Worm (Caenorhabditis elegans) whole organism, L3 larva: ENCODE measurements around the gene tbcb-1.

Source experiments
- R02D3.7 ChIP-seq: fragments of 150-350 bp; optimal IDR thresholded peaks from 2 replicates; lab custom pipeline; 2014; ENCODE audit warnings: missing biosample characterization, missing genetic modification characterization
- ZK546.5 ChIP-seq: sonication (generic microtip); optimal IDR thresholded peaks from 2 replicates; lab custom pipeline; 2017; ENCODE audit warnings: missing biosample characterization, missing genetic modification characterization
- aly-2 ChIP-seq: fragments of 150-350 bp; optimal IDR thresholded peaks from 2 replicates; lab custom pipeline; 2014; ENCODE audit warnings: missing biosample characterization, missing genetic modification characterization
- ceh-16 ChIP-seq: sonication (generic microtip); optimal IDR thresholded peaks from 2 replicates; lab custom pipeline; 2017; ENCODE audit warnings: missing biosample characterization, missing genetic modification characterization
- ceh-9 ChIP-seq: sonication (generic microtip); optimal IDR thresholded peaks from 2 replicates; lab custom pipeline; 2018; ENCODE audit warnings: missing biosample characterization, missing genetic modification characterization
- daf-12 ChIP-seq: fragments of 150-350 bp; optimal IDR thresholded peaks from 2 replicates; lab custom pipeline; 2014; ENCODE audit warnings: missing biosample characterization, missing genetic modification reagents, missing genetic modification characterization
- egl-27 ChIP-seq: sonication (generic microtip); optimal IDR thresholded peaks from 4 replicates; lab custom pipeline; 2017; ENCODE audit warnings: missing biosample characterization, missing genetic modification reagents, missing genetic modification characterization
- elt-2 ChIP-seq: sonication (generic microtip); optimal IDR thresholded peaks from 2 replicates; lab custom pipeline; 2016; ENCODE audit warnings: missing genetic modification reagents, mild to moderate bottlenecking, missing genetic modification characterization, missing compliant biosample characterization
- fkh-10 ChIP-seq: sonication (generic microtip); optimal IDR thresholded peaks from 2 replicates; lab custom pipeline; 2017; ENCODE audit warnings: missing biosample characterization, missing genetic modification reagents, missing genetic modification characterization
- lin-15B ChIP-seq: fragments of 150-350 bp; optimal IDR thresholded peaks from 2 replicates; lab custom pipeline; 2014; ENCODE audit warnings: missing biosample characterization, missing genetic modification characterization
- mdl-1 ChIP-seq: fragments of 150-350 bp; optimal IDR thresholded peaks from 2 replicates; lab custom pipeline; 2014; ENCODE audit warnings: missing biosample characterization, missing genetic modification characterization
- mml-1 ChIP-seq: fragments of 150-350 bp; sonication (generic microtip); optimal IDR thresholded peaks from 3 replicates; lab custom pipeline; 2014; ENCODE audit warnings: missing biosample characterization, missing genetic modification characterization
- nhr-12 ChIP-seq: fragments of 150-350 bp; optimal IDR thresholded peaks from 2 replicates; lab custom pipeline; 2014; ENCODE audit warnings: missing biosample characterization, missing genetic modification characterization
- nhr-23 ChIP-seq: fragments of 150-350 bp; optimal IDR thresholded peaks from 2 replicates; lab custom pipeline; 2014; ENCODE audit warnings: missing biosample characterization, missing genetic modification reagents, missing genetic modification characterization
- nhr-237 ChIP-seq: fragments of 150-350 bp; optimal IDR thresholded peaks from 2 replicates; lab custom pipeline; 2014; ENCODE audit warnings: missing biosample characterization, missing genetic modification characterization
- nhr-25 ChIP-seq: sonication (generic microtip); optimal IDR thresholded peaks from 2 replicates; lab custom pipeline; 2017; ENCODE audit warnings: missing biosample characterization, missing genetic modification characterization
- nhr-28 ChIP-seq: fragments of 150-350 bp; optimal IDR thresholded peaks from 2 replicates; lab custom pipeline; 2014; ENCODE audit warnings: missing biosample characterization, missing genetic modification characterization
- nhr-43 ChIP-seq: sonication (generic microtip); optimal IDR thresholded peaks from 2 replicates; lab custom pipeline; 2016; ENCODE audit warnings: mild to moderate bottlenecking, missing genetic modification characterization, missing compliant biosample characterization; ENCODE audit not compliant: poor library complexity, severe bottlenecking
- nhr-67 ChIP-seq: fragments of 150-350 bp; optimal IDR thresholded peaks from 2 replicates; lab custom pipeline; 2014; ENCODE audit warnings: missing biosample characterization, missing genetic modification characterization
- nhr-77 ChIP-seq: fragments of 150-350 bp; optimal IDR thresholded peaks from 2 replicates; lab custom pipeline; 2014; ENCODE audit warnings: missing biosample characterization, missing genetic modification characterization
- pha-4 ChIP-seq: fragments of 150-350 bp; optimal IDR thresholded peaks from 2 replicates; lab custom pipeline; 2014; ENCODE audit warnings: missing biosample characterization, missing genetic modification reagents, missing genetic modification characterization
- pqm-1 ChIP-seq: fragments of 150-350 bp; optimal IDR thresholded peaks from 2 replicates; lab custom pipeline; 2017; ENCODE audit warnings: missing biosample characterization, missing genetic modification characterization, inconsistent platforms
- snpc-4 ChIP-seq: fragments of 150-350 bp; optimal IDR thresholded peaks from 2 replicates; lab custom pipeline; 2014; ENCODE audit warnings: missing biosample characterization, missing genetic modification characterization
- tbx-2 ChIP-seq: sonication (generic microtip); optimal IDR thresholded peaks from 2 replicates; lab custom pipeline; 2016; ENCODE audit warnings: mild to moderate bottlenecking, missing genetic modification characterization, missing compliant biosample characterization
- unc-62 ChIP-seq: fragments of 150-350 bp; sonication (generic microtip); optimal IDR thresholded peaks from 4 replicates; lab custom pipeline; 2014; ENCODE audit warnings: missing biosample characterization, missing genetic modification reagents, missing genetic modification characterization
- ztf-11 ChIP-seq: fragments of 150-350 bp; optimal IDR thresholded peaks from 2 replicates; lab custom pipeline; 2014; ENCODE audit warnings: missing biosample characterization, missing genetic modification characterization
- ztf-4 ChIP-seq: fragments of 150-350 bp; optimal IDR thresholded peaks from 2 replicates; lab custom pipeline; 2014; ENCODE audit warnings: missing biosample characterization, missing genetic modification characterization

Gene tbcb-1

DNA sequence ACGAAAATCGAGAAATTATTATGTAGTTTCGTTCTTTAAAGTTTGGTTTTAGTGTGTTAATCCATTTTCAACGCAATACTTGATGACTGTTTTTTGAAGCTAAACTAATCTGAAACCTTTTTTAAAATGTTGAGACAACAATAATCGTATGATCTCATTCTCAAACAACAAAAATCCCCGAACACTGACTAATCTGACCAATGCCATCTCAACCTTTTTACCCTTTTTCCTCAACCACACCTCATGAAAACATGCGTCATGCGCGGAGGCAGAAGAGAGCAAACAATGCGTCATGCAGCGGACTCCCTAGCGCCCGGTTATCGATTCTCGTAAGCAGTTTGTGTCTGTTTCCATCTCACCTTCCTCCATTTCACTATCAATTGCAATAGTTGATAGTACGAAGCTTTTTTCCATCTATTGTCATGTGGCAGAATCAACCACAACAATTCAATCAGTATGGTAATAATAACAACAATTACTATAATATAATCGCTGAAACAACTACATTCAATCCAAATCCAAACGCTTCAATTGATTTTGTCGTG, 20.1 kb upstream of the tbcb-1 start, which contains the start of gene C50B8.4:
TSS of gene C50B8.4 (plus strand) at position 299 of the 545 bp plus-strand sequence.
- TF ChIP-seq ztf-11 (tag; lab: Kevin White, UChicago) (no peak), pqm-1 (tag; lab: Kevin White, UChicago) (peak; percentile 64), mdl-1 (tag; lab: Kevin White, UChicago) (no peak), snpc-4 (tag; lab: Kevin White, UChicago) (peak; percentile 24), aly-2 (tag; lab: Kevin White, UChicago) (no peak), nhr-23 (no peak), elt-2 (tag; lab: Kevin White, UChicago) (peak; percentile 67), pha-4 (tag; lab: Kevin White, UChicago) (peak; percentile 24), R02D3.7 (tag; lab: Kevin White, UChicago) (no peak), ceh-16 (tag; lab: Kevin White, UChicago) (no peak)
- TF ChIP-seq, all 47 proteins: peak for 4

DNA sequence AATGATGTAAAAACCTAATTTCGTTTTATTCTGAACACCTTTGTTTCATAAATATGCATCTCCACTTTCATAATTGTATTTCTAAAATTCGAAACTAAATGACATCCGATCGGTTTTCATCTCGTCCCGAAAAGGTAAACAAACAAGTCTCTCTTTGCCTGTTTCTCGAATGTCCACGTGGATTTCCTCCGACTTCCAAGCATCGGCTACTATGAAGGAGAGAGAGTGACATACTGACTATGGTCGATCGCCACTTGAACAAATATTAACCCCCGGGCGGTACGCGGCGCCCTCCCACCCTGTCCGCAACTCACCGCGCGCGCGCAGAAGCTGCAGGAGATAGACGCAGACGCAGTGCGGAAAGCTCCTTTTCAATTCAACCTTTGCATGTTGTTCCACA, 16.1 kb upstream of the tbcb-1 start:
- TF ChIP-seq pha-4 (tag; lab: Kevin White, UChicago): peak; percentile 75
- no peak for TF ChIP-seq fkh-10 (GFP tag; lab: Kevin White, UChicago)

DNA sequence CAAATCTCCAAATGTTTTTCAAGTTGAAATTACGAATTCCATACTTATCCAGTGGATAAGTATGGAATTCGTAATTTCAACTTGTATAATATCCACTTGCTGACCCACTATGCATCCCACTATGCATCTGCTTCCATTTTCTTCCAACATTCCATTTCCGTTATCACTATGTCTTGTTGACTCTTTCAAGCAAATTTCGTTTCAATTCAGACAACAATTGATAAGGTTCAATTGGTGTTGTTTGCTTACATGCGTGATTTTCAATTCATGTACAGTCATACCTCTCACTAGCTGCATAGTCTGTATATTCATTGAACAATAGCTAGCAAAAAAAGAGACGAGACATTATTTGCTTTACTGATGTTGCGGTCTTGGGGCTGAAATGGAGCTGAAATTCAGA, 15.1 kb upstream of the tbcb-1 start:
- TF ChIP-seq pqm-1 (tag; lab: Kevin White, UChicago): peak; percentile 80
- TF ChIP-seq elt-2 (tag; lab: Kevin White, UChicago): peak; percentile 71
- TF ChIP-seq ztf-4 (tag; lab: Kevin White, UChicago): no peak
- peak; percentile 86 for TF ChIP-seq pha-4 (tag; lab: Kevin White, UChicago)
- no peak for TF ChIP-seq daf-12 (tag; lab: Kevin White, UChicago)

DNA sequence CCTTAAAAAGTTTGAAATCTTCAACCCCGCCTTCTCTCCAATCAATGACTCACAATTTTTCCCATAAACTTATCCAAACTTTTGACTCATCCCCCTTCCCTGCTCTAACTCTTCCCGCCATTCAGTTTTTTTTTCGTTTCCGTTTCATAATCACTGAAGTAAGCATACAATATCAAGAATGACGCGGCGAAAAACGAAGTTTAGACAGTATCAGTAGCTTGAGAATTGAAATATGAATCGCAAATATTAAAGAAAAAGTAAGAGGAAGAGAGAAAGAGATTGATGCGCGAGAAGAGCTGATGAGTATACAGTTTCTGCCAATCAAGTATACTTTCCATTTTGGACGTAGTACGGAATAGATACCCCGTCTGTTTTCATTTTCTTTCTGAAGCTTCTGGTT, 14.5 kb upstream of the tbcb-1 start:
- TF ChIP-seq unc-62 (GFP tag; lab: Kevin White, UChicago) (no peak), tbx-2 (tag; lab: Kevin White, UChicago) (no peak), nhr-12 (tag; lab: Kevin White, UChicago) (no peak), nhr-67 (tag; lab: Kevin White, UChicago) (no peak), pqm-1 (tag; lab: Kevin White, UChicago) (no peak), nhr-25 (no peak)

DNA sequence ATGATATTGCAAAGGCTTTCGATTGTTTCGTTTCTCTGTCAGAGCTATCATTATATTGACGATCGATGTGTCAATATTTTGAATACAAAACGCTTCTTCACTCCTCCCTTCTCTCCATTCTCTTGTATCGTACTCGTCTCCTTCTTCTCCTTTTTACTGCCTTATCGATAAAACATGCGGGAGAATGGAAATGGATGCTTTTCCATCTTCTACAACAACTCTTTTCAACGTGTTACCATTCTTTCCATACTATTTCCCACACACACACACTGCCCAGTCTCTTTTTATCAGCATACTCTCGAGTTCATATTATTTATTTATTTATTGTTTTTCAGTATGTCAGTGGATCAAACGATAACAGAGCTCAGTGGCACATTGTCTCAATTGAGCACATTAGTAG, 13.3 kb upstream of the tbcb-1 start, which contains the start of gene C50B8.6:
TSS of gene C50B8.6 (plus strand) at position 336 of the 400 bp plus-strand sequence.
- TF ChIP-seq nhr-43 (tag; lab: Kevin White, UChicago): no peak
- TF ChIP-seq pha-4 (tag; lab: Kevin White, UChicago): peak; percentile 52
- TF ChIP-seq nhr-237 (tag; lab: Kevin White, UChicago): no peak
- TF ChIP-seq elt-2 (tag; lab: Kevin White, UChicago): peak; percentile 67

DNA sequence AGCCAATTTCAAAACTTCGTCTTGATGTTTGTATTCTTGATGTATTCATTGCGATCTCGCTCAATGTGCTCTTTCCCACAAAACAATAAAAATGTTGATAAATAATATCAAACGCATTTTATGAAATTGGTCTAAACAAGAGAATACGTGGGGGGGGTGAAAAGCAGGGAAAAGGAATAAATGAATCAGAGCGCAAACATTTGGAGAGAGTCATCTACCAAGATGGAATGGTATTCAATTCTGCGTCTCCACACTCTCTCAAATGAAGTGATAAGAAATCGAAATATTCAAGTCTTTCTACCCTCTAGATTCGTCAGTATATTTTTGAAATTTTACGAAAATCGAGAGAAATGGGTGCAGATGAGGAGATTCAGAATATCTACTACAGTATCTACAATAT, 11.2 kb upstream of the tbcb-1 start, which contains the start of gene C50B8.5:
TSS of gene C50B8.5 (plus strand) at position 273 of the 400 bp plus-strand sequence.
- TF ChIP-seq elt-2 (tag; lab: Kevin White, UChicago): peak; percentile 56
- peak; percentile 67 for TF ChIP-seq pha-4 (tag; lab: Kevin White, UChicago)
- TF ChIP-seq pqm-1 (tag; lab: Kevin White, UChicago): peak; percentile 72
- no peak for TF ChIP-seq nhr-25
- TF ChIP-seq, all 47 proteins: peak for 3

DNA sequence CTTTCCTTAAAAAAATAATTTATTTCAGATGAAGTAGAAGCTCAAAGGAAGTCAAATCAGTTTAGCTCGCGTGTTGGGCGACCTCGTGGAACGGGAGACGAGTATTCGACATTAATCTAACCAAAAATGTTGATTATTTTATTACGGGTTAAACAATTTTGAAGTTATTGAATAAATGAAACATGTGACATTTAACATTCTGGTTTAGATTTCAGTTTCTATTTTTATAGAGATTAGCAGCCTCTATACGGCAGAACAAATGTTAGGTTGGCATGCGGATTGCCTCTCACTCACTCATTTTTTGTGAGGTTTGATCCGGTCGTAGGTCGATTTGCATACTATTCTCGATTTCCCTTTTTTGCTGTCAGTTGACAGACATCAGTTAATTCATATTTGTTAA, 7.4 kb upstream of the tbcb-1 start, which contains the start of gene F53F4.1:
TSS of gene F53F4.1 (plus strand) at position 301 of the 400 bp plus-strand sequence.
- TF ChIP-seq ceh-16 (tag; lab: Kevin White, UChicago) (no peak), nhr-28 (no peak), nhr-237 (tag; lab: Kevin White, UChicago) (no peak), pha-4 (tag; lab: Kevin White, UChicago) (no peak), unc-62 (GFP tag; lab: Kevin White, UChicago) (no peak), nhr-25 (no peak), ceh-9 (no peak)

DNA sequence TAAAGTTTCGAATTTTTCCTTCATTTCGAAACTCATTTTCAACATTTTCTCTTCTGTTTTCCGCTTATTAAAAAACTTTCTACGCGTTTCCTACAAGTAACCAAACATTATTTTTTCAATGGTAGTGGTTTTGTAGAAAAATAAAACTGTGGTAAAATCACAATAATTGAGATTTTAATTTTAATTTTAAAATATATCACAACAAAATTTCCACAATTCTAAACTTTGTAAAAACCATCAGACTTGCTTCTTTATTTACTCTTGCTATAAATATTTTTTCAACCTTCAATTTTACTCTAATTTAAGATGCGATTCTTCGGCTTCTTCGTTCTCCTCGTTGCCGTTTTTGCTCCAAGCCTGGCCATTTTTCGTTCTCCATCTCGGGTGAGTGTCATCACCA, 4.0 kb upstream of the tbcb-1 start, which contains the start of gene F53F4.17:
TSS of gene F53F4.17 (plus strand) at position 301 of the 400 bp plus-strand sequence.
- no peak for TF ChIP-seq mml-1 (tag; lab: Kevin White, UChicago)
- TF ChIP-seq egl-27 (tag; lab: Kevin White, UChicago): no peak
- no peak for TF ChIP-seq ZK546.5 (tag; lab: Kevin White, UChicago)
- TF ChIP-seq lin-15B (tag; lab: Kevin White, UChicago): no peak
- TF ChIP-seq ztf-4 (tag; lab: Kevin White, UChicago): no peak
- no peak for TF ChIP-seq mdl-1 (tag; lab: Kevin White, UChicago)
- no peak for TF ChIP-seq nhr-237 (tag; lab: Kevin White, UChicago)
- TF ChIP-seq nhr-25: no peak
- TF ChIP-seq pqm-1 (tag; lab: Kevin White, UChicago): no peak
- TF ChIP-seq nhr-77 (tag; lab: Kevin White, UChicago): no peak
- no peak for TF ChIP-seq daf-12 (tag; lab: Kevin White, UChicago)
- no peak for TF ChIP-seq nhr-23
- no peak for TF ChIP-seq fkh-10 (GFP tag; lab: Kevin White, UChicago)
